Worm (Caenorhabditis elegans): Measurements from ENCODE around the gene mls-2.
A peak's percentile ranks its signal among the peaks of the same experiment; 100 is the strongest.

mls-2 gene

DNA sequence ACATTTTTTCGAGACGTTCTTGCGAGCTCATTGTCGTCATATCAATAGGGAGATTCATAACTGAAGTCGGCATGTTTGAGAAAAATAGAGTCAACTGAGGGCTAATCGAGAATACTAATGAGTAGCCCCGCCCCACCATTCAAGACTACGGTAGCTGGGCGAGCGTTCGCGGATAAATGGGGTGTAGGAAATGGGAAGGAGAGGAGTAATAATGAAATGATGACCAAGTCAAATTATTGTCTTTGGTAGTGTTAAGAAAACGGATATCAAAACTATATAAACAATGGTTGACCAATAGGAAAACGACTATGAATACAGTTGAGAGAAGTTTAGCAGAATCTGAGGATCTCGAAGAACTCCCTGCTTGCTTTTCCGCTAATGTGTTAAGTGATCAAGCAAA is at the start of gene mls-2:
TSS of gene mls-2 (minus strand) at position 101 of the 400 bp plus-strand sequence.
- TF ChIP-seq ceh-36 (tag; optimal IDR thresholded peaks at IDR 0.05) (no peak), aly-1 (tag; optimal IDR thresholded peaks at IDR 0.05) (no peak), hmbx-1 (tag; optimal IDR thresholded peaks at IDR 0.05) (no peak), ceh-13 (GFP tag; optimal IDR thresholded peaks at IDR 0.05) (no peak), B0310.2 (tag; optimal IDR thresholded peaks at IDR 0.05) (no peak), ets-7 (tag; optimal IDR thresholded peaks at IDR 0.05) (no peak), F13C5.2 (tag; optimal IDR thresholded peaks at IDR 0.05) (no peak), hmg-4 (GFP tag; optimal IDR thresholded peaks at IDR 0.05) (no peak), tbx-37 (GFP tag; conservative IDR thresholded peaks at IDR 0.05) (no peak), ama-1 (optimal IDR thresholded peaks at IDR 0.05) (no peak), tbx-11 (GFP tag; IDR thresholded peaks at IDR 0.05) (no peak), scrt-1 (GFP tag; IDR thresholded peaks at IDR 0.05) (no peak), tra-4 (tag; optimal IDR thresholded peaks at IDR 0.05) (no peak)

DNA sequence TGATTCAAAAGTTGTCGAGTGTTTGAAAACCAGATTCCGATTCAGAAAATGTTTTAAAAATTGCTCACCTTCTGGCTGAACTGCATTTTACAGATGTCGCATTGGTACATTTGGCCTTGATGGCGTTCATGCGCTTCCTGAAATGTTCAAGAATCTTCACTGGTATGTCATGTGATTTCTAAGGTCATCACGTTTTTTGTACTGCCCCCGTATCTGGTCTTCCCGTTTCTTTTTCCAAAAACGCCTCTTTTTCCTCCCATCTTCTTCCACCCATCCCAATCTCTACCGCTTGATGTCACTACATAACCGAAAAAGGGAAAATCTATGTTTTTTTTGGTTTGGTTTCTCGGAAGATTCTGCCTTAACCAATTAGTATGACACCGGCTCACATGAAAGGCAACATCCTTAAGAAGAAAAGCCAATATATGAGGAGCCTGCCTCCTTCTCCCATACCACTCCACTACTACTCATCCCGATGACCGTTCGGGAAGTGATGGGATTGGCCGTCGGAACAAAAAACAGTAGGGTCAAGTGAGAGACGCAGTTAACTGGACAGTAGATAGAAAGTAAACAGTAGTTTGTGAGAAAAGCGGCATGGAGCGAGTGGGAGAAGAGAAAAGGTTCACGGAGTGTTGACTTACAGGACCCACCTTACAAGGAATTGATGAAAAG is 48.4 kb upstream of the mls-2 start:
- TF ChIP-seq tbx-37 (GFP tag; conservative IDR thresholded peaks at IDR 0.05) = no peak
- no peak for TF ChIP-seq ama-1 (optimal IDR thresholded peaks at IDR 0.05)
- no peak for TF ChIP-seq hnd-1 (tag; optimal IDR thresholded peaks at IDR 0.05)
- no peak for TF ChIP-seq flt-1 (GFP tag; IDR thresholded peaks at IDR 0.05)
- TF ChIP-seq B0310.2 (tag; optimal IDR thresholded peaks at IDR 0.05) = no peak
- no peak for TF ChIP-seq ceh-36 (tag; optimal IDR thresholded peaks at IDR 0.05)
- no peak for TF ChIP-seq aly-1 (tag; optimal IDR thresholded peaks at IDR 0.05)
- TF ChIP-seq ets-7 (tag; optimal IDR thresholded peaks at IDR 0.05) = no peak
- TF ChIP-seq F13C5.2 (tag; optimal IDR thresholded peaks at IDR 0.05) = no peak
- no peak for TF ChIP-seq hmg-4 (GFP tag; optimal IDR thresholded peaks at IDR 0.05)
- TF ChIP-seq ceh-13 (GFP tag; optimal IDR thresholded peaks at IDR 0.05) = no peak
- TF ChIP-seq tra-4 (tag; optimal IDR thresholded peaks at IDR 0.05) = no peak
- TF ChIP-seq sea-1 (GFP tag; conservative IDR thresholded peaks at IDR 0.05) = no peak
- TF ChIP-seq scrt-1 (GFP tag; IDR thresholded peaks at IDR 0.05) = no peak

DNA sequence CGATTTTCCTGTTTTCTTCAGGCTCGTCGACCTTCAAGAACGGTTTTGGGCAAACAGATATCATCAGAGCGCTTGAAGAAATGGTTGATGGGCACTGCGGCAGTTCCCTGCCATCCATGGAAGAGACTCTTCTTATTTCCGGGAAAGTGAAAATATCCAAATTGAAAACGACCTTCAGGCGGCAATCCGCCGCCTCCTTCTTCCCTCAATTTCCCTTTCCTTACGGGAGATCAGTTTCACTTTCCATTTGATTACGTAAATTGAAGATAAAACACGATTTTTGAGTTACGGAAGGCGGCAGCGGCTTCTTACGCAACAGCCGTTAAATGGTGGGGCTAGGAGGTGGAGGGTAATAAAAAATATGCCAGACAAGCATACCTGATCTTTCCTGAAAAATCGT is 47.7 kb upstream of the mls-2 start:
- TF ChIP-seq B0310.2 (tag; optimal IDR thresholded peaks at IDR 0.05) = no peak
- TF ChIP-seq tbx-11 (GFP tag; IDR thresholded peaks at IDR 0.05) = no peak
- no peak for TF ChIP-seq hnd-1 (tag; optimal IDR thresholded peaks at IDR 0.05)
- no peak for TF ChIP-seq ama-1 (optimal IDR thresholded peaks at IDR 0.05)
- no peak for TF ChIP-seq tra-4 (tag; optimal IDR thresholded peaks at IDR 0.05)
- TF ChIP-seq aly-1 (tag; optimal IDR thresholded peaks at IDR 0.05) = no peak

DNA sequence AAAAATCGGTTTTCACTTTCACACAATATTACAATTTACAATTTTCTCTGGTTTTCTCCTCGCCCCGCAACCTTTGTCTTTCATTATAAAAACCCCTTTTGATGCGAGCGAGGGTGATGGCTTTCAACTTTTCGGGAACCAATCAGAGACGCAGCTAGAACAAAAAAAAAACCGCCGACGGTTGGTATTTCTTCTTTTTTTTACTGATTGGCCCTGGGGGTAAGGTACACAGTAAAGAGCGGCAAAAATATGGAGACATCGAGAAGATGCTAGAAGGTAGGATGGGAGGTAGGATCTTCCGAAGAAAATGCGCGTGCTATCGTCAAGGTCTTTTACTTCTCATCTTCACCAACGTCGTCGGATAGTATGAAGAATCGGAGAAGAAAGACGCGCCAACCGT is 47.3 kb upstream of the mls-2 start:
- TF ChIP-seq tra-4 (tag; optimal IDR thresholded peaks at IDR 0.05) (no peak), hmg-4 (GFP tag; optimal IDR thresholded peaks at IDR 0.05) (no peak), ceh-36 (tag; optimal IDR thresholded peaks at IDR 0.05) (no peak), flt-1 (GFP tag; IDR thresholded peaks at IDR 0.05) (no peak), tbx-11 (GFP tag; IDR thresholded peaks at IDR 0.05) (no peak), ceh-13 (GFP tag; optimal IDR thresholded peaks at IDR 0.05) (no peak), pes-1 (GFP tag; IDR thresholded peaks at IDR 0.05) (no peak), hmbx-1 (tag; optimal IDR thresholded peaks at IDR 0.05) (no peak), sea-1 (GFP tag; conservative IDR thresholded peaks at IDR 0.05) (no peak), F13C5.2 (tag; optimal IDR thresholded peaks at IDR 0.05) (no peak)

DNA sequence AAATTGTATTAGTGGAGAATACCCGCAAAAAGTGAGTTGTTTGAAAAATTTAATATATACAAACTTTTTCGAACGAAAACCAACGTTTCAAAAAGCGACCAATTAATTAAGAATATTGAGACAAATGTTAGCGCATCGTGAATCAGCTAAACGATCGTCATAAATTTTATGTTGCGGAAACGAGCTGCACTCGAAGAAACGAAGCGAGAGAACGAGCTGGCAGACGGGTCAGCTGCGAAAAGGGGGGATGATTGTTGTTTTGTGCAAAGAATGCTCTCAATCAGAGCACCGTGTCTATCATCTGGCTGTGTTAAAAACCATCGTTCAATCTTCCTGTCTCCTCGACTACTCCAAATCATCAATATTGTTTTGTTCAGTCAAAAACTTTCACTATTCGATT is 42.5 kb upstream of the mls-2 start:
- TF ChIP-seq flt-1 (GFP tag; IDR thresholded peaks at IDR 0.05) (no peak), F13C5.2 (tag; optimal IDR thresholded peaks at IDR 0.05) (no peak), ets-7 (tag; optimal IDR thresholded peaks at IDR 0.05) (no peak), ceh-13 (GFP tag; optimal IDR thresholded peaks at IDR 0.05) (no peak), tra-4 (tag; optimal IDR thresholded peaks at IDR 0.05) (no peak), pes-1 (GFP tag; IDR thresholded peaks at IDR 0.05) (no peak), tbx-37 (GFP tag; conservative IDR thresholded peaks at IDR 0.05) (no peak), B0310.2 (tag; optimal IDR thresholded peaks at IDR 0.05) (no peak), hmbx-1 (tag; optimal IDR thresholded peaks at IDR 0.05) (no peak), sea-1 (GFP tag; conservative IDR thresholded peaks at IDR 0.05) (no peak), ceh-36 (tag; optimal IDR thresholded peaks at IDR 0.05) (no peak), hnd-1 (tag; optimal IDR thresholded peaks at IDR 0.05) (no peak), hmg-4 (GFP tag; optimal IDR thresholded peaks at IDR 0.05) (no peak), tbx-11 (GFP tag; IDR thresholded peaks at IDR 0.05) (no peak), aly-1 (tag; optimal IDR thresholded peaks at IDR 0.05) (no peak), scrt-1 (GFP tag; IDR thresholded peaks at IDR 0.05) (no peak)

DNA sequence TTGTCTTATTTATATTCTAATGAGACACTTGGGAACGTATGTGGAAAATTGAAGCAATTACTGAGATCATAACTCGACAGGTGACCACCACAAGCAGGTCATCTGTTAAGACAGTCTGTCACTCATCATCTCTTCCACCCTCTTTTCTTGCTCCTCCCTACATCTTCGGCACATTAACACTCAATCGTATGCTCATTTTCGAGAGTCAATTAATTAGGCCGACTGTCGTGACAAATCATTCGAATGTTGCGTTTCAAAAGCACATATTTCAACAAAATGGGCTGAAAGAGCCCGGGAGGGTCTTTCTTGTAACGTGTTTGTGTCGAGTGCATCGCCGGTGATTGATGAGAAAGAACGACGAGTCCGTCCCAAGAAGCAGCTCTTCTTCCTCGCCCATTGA is 40.8 kb upstream of the mls-2 start:
- TF ChIP-seq hmg-4 (GFP tag; optimal IDR thresholded peaks at IDR 0.05) (peak; percentile 33), B0310.2 (tag; optimal IDR thresholded peaks at IDR 0.05) (no peak)

DNA sequence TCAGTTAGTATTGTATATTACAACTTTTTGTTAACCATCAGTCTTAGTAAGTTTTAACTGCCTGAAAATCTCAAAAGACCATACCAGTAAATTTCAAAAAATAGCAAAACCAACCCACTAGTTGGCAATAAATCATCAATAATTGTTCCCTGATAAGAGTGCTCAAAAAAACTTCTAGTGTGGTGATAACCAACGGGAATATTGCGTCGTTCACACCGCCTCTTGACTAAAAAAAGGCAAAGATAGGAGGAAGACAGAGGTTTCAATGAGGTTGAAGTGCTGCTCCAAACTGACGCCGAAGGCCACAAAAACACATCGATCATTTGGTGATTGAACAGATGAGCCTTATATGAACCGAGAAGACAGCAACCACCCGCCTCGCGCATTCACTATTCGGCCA is 39.5 kb upstream of the mls-2 start:
- TF ChIP-seq aly-1 (tag; optimal IDR thresholded peaks at IDR 0.05) = no peak
- TF ChIP-seq tbx-11 (GFP tag; IDR thresholded peaks at IDR 0.05) = no peak
- TF ChIP-seq tra-4 (tag; optimal IDR thresholded peaks at IDR 0.05) = no peak
- TF ChIP-seq ceh-36 (tag; optimal IDR thresholded peaks at IDR 0.05) = no peak
- no peak for TF ChIP-seq pes-1 (GFP tag; IDR thresholded peaks at IDR 0.05)
- no peak for TF ChIP-seq scrt-1 (GFP tag; IDR thresholded peaks at IDR 0.05)
- TF ChIP-seq B0310.2 (tag; optimal IDR thresholded peaks at IDR 0.05) = no peak

DNA sequence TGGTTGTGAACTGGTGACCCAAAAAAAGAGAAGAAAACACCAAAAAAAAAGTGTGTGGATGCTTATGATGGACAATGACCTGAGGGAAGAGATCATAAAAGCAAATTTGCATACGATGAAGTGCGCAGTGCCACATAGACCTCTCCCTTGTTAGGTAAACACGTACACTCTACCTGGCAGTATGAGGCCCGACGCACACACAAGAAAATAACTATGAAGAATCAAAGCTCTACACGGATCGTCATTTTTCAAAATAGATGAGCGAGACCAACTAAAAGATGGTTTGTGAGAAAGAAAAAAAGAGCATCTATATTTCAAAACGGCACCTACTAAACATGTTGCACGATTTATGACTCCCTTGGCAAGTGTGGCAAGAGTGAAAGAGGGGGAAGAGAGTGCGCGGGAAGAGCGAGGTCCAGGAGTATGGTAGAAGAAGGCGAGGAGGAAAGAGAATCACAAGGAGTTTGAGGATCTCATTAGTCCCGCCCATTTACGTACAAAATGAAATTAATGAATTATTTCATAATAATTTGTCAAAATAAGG is 38.7 kb upstream of the mls-2 start, which contains the start of gene mig-13:
TSS of gene mig-13 (minus strand) at position 51 of the 544 bp plus-strand sequence.
- no peak for TF ChIP-seq ets-7 (tag; optimal IDR thresholded peaks at IDR 0.05)
- no peak for TF ChIP-seq pes-1 (GFP tag; IDR thresholded peaks at IDR 0.05)
- TF ChIP-seq ceh-13 (GFP tag; optimal IDR thresholded peaks at IDR 0.05) = no peak
- no peak for TF ChIP-seq flt-1 (GFP tag; IDR thresholded peaks at IDR 0.05)
- no peak for TF ChIP-seq scrt-1 (GFP tag; IDR thresholded peaks at IDR 0.05)
- TF ChIP-seq tra-4 (tag; optimal IDR thresholded peaks at IDR 0.05) = no peak
- TF ChIP-seq hmbx-1 (tag; optimal IDR thresholded peaks at IDR 0.05) = no peak
